Worm (Caenorhabditis elegans) whole organism, L4/young adult: ENCODE results near the gene F44G4.1.

Experiments
- W03F9.2 ChIP-seq: fragments of 150-350 bp; optimal IDR thresholded peaks from 2 replicates; lab custom pipeline; 2014; ENCODE audit warnings: missing biosample characterization, missing genetic modification characterization
- dao-5 ChIP-seq: sonication (generic microtip); optimal IDR thresholded peaks from 2 replicates; lab custom pipeline; 2016; ENCODE audit warnings: missing genotype, missing genetic modification characterization, moderate library complexity, missing compliant biosample characterization
- him-1 ChIP-seq: sonication (generic microtip); optimal IDR thresholded peaks from 2 replicates; lab custom pipeline; 2016; ENCODE audit warnings: missing genotype, missing genetic modification reagents, missing genetic modification characterization, missing compliant biosample characterization

- TF ChIP-seq him-1 (tag; lab: Kevin White, UChicago) = no peak
- no peak for TF ChIP-seq W03F9.2 (tag; lab: Kevin White, UChicago)
- no peak for TF ChIP-seq dao-5 (tag; lab: Kevin White, UChicago)
Observed at ce11 chrII:9001743-9002222, 7.3 kb downstream of the F44G4.1 start, which contains the start of gene F44G4.6.
